Worm (Caenorhabditis elegans) whole organism, L2 larva: ENCODE measurements around the gene F46H6.5.

Experiments used
- C34F6.9 ChIP-seq: fragments of 150-350 bp; optimal IDR thresholded peaks from 2 replicates; lab custom pipeline; 2014; ENCODE audit warnings: missing biosample characterization, missing genetic modification characterization
- aly-2 ChIP-seq: fragments of 150-350 bp; optimal IDR thresholded peaks from 2 replicates; lab custom pipeline; 2014; ENCODE audit warnings: missing biosample characterization, missing genetic modification characterization
- ama-1 ChIP-seq: fragments of 150-350 bp; optimal IDR thresholded peaks from 2 replicates; lab custom pipeline; 2018; ENCODE audit warnings: inconsistent platforms
- blmp-1 ChIP-seq: sonication (generic microtip); optimal IDR thresholded peaks from 2 replicates; lab custom pipeline; 2017; ENCODE audit warnings: missing genetic modification characterization, mild to moderate bottlenecking, missing compliant biosample characterization, antibody characterized with exemption, moderate library complexity; ENCODE audit not compliant: insufficient read depth
- elt-1 ChIP-seq: fragments of 150-350 bp; optimal IDR thresholded peaks from 2 replicates; lab custom pipeline; 2014; ENCODE audit warnings: missing biosample characterization, missing genetic modification characterization
- elt-3 ChIP-seq: sonication (generic microtip); optimal IDR thresholded peaks from 2 replicates; lab custom pipeline; 2017; ENCODE audit warnings: missing biosample characterization, missing genetic modification characterization
- lin-39 ChIP-seq: fragments of 150-350 bp; optimal IDR thresholded peaks from 2 replicates; lab custom pipeline; 2014; ENCODE audit warnings: missing biosample characterization, missing genetic modification reagents, missing genetic modification characterization
- lsy-2 ChIP-seq, 2 experiments: fragments of 150-350 bp in 1 of 2; sonication (generic microtip) in 1 of 2; optimal IDR thresholded peaks; 2 replicates each; lab custom pipeline; 2014 to 2017; ENCODE audit warnings: missing biosample characterization in 2 of 2, missing genetic modification characterization in 2 of 2
- nhr-23 ChIP-seq: fragments of 150-350 bp; optimal IDR thresholded peaks from 2 replicates; lab custom pipeline; 2014; ENCODE audit warnings: missing biosample characterization, missing genetic modification reagents, missing genetic modification characterization
- nhr-237 ChIP-seq: fragments of 150-350 bp; optimal IDR thresholded peaks from 2 replicates; lab custom pipeline; 2014; ENCODE audit warnings: missing biosample characterization, missing genetic modification characterization
- snpc-4 ChIP-seq: fragments of 150-350 bp; optimal IDR thresholded peaks from 2 replicates; lab custom pipeline; 2014; ENCODE audit warnings: missing biosample characterization, missing genetic modification characterization
- unc-62 ChIP-seq: fragments of 150-350 bp; optimal IDR thresholded peaks from 2 replicates; lab custom pipeline; 2014; ENCODE audit warnings: missing biosample characterization, missing genetic modification reagents, missing genetic modification characterization
- zag-1 ChIP-seq: fragments of 150-350 bp; optimal IDR thresholded peaks from 2 replicates; lab custom pipeline; 2014; ENCODE audit warnings: missing biosample characterization, missing genetic modification characterization
- ztf-11 ChIP-seq: sonication (generic microtip); optimal IDR thresholded peaks from 2 replicates; lab custom pipeline; 2017; ENCODE audit warnings: missing biosample characterization, missing genetic modification characterization

DNA sequence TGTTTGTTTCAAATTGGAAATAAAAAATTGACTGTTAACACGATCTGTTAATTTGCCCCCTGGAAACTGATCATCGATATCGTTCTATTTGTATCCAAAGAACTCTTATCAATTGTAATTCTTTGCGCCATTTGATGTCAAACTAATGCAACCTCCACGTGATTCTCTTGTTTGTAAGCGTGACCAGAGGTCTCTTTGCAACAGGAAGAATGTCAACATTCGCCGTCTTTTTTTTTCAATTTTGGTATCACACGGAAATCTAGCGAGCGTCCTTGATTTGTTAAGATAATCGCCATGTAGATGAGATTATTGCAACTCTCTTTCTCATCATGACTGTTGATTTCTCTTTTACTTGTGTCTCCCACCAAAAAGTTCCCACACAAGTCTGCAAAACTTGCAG is 36.9 kb upstream of the F46H6.5 start:
- TF ChIP-seq blmp-1 (tag; lab: Kevin White, UChicago) (peak; percentile 78), lin-39 (tag; lab: Kevin White, UChicago) (no peak), aly-2 (tag; lab: Kevin White, UChicago) (no peak), zag-1 (no peak), snpc-4 (no peak), unc-62 (GFP tag; lab: Kevin White, UChicago) (no peak), ztf-11 (tag; lab: Kevin White, UChicago) (no peak), ama-1 (lab: Kevin White, UChicago) (no peak), lsy-2 (tag; optimal IDR thresholded peaks at IDR 0.05; lab: Kevin White, UChicago) (peak in 1 of 2 experiments; percentile 43), nhr-23 (tag; lab: Kevin White, UChicago) (no peak), nhr-237 (no peak), C34F6.9 (tag; lab: Kevin White, UChicago) (peak; percentile 2), elt-3 (tag; lab: Kevin White, UChicago) (no peak), elt-1 (tag; lab: Kevin White, UChicago) (peak; percentile 29)
